Worm (Caenorhabditis elegans) whole organism, late embryonic: ENCODE results near the gene srh-37.

Experiments used
- ceh-19 ChIP-seq: fragments of 200-800 bp; sonication (Bioruptor generic); optimal IDR thresholded peaks from 2 replicates; lab custom pipeline; 2018; ENCODE audit warnings: mild to moderate bottlenecking, missing genetic modification characterization, missing compliant biosample characterization
- hlh-15 ChIP-seq: sonication (generic microtip); optimal IDR thresholded peaks from 2 replicates; lab custom pipeline; 2016; ENCODE audit warnings: missing genetic modification characterization, missing compliant biosample characterization
- hlh-8 ChIP-seq: sonication (generic microtip); optimal IDR thresholded peaks from 2 replicates; lab custom pipeline; 2016; ENCODE audit warnings: missing genotype, missing genetic modification characterization, missing compliant biosample characterization
- pqm-1 ChIP-seq: sonication (generic microtip); optimal IDR thresholded peaks from 2 replicates; lab custom pipeline; 2016; ENCODE audit warnings: missing genetic modification characterization, missing compliant biosample characterization
- unc-42 ChIP-seq: sonication (generic microtip); optimal IDR thresholded peaks from 2 replicates; lab custom pipeline; 2016; ENCODE audit warnings: missing genotype, missing genetic modification characterization, missing compliant biosample characterization

DNA sequence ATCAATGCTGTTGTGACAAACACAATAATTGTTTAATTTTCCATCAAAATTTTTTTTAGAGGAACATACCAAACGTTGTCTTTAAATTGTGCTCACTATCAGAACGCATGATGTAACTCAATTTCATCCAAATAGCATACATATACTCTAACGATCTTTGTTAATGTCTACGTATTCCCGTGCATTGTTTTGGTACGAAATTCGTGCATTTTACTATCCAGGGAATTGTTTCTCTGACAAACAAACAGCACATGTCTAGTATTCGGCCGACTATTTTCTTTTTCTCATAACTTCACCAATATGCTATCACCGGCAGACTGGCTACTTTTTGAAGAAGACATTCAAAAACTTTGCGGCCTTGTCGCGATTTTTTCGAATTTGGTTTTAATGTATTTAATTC, 20.9 kb downstream of the srh-37 start, which contains the start of gene str-196:
- TF ChIP-seq unc-42 (tag; lab: Kevin White, UChicago) (no peak), pqm-1 (tag; lab: Kevin White, UChicago) (no peak), hlh-15 (no peak), hlh-8 (tag; lab: Kevin White, UChicago) (no peak), ceh-19 (no peak)
